Worm (Caenorhabditis elegans) whole organism, late embryonic: ENCODE data around the gene ver-3.

Source experiments
- C08G9.2 ChIP-seq: sonication (generic microtip); optimal IDR thresholded peaks from 2 replicates; lab custom pipeline; 2016; ENCODE audit warnings: mild to moderate bottlenecking, missing genetic modification characterization, moderate library complexity, missing compliant biosample characterization
- C38D4.7 ChIP-seq: fragments of 200-800 bp; sonication (Bioruptor generic); optimal IDR thresholded peaks from 2 replicates; lab custom pipeline; 2018; ENCODE audit warnings: mild to moderate bottlenecking, missing genetic modification characterization, moderate library complexity, missing compliant biosample characterization
- F13H6.1 ChIP-seq: sonication (generic microtip); optimal IDR thresholded peaks from 2 replicates; lab custom pipeline; 2016; ENCODE audit warnings: missing genetic modification characterization, missing compliant biosample characterization
- K02D7.2 ChIP-seq: sonication (generic microtip); optimal IDR thresholded peaks from 2 replicates; lab custom pipeline; 2017; ENCODE audit warnings: mild to moderate bottlenecking, missing genetic modification characterization, missing compliant biosample characterization
- K09A11.1 ChIP-seq: sonication (generic microtip); optimal IDR thresholded peaks from 2 replicates; lab custom pipeline; 2017; ENCODE audit warnings: antibody characterized with exemption, mild to moderate bottlenecking, missing genetic modification characterization, missing compliant biosample characterization; ENCODE audit not compliant: insufficient read depth
- ahr-1 ChIP-seq: sonication (generic microtip); optimal IDR thresholded peaks from 2 replicates; lab custom pipeline; 2016; ENCODE audit warnings: missing genetic modification characterization, missing compliant biosample characterization
- ceh-18 ChIP-seq: sonication (generic microtip); optimal IDR thresholded peaks from 2 replicates; lab custom pipeline; 2016; ENCODE audit warnings: missing genetic modification characterization, missing compliant biosample characterization
- ceh-19 ChIP-seq: fragments of 200-800 bp; sonication (Bioruptor generic); optimal IDR thresholded peaks from 2 replicates; lab custom pipeline; 2018; ENCODE audit warnings: mild to moderate bottlenecking, missing genetic modification characterization, missing compliant biosample characterization
- ceh-24 ChIP-seq: sonication (generic microtip); optimal IDR thresholded peaks from 2 replicates; lab custom pipeline; 2016; ENCODE audit warnings: mild to moderate bottlenecking, missing genetic modification characterization, missing compliant biosample characterization
- ceh-45 ChIP-seq: fragments of 200-800 bp; sonication (Bioruptor generic); IDR thresholded peaks from 2 replicates; pipeline ENCODE4 v1.3.6; 2022; ENCODE audit warnings: missing genetic modification reagents, missing genetic modification characterization, missing compliant biosample characterization
- ceh-6 ChIP-seq: fragments of 200-800 bp; sonication (Bioruptor generic); optimal IDR thresholded peaks from 2 replicates; lab custom pipeline; 2018; ENCODE audit warnings: mild to moderate bottlenecking, missing genetic modification characterization, missing compliant biosample characterization
- ceh-9 ChIP-seq: sonication (generic microtip); optimal IDR thresholded peaks from 2 replicates; lab custom pipeline; 2016; ENCODE audit warnings: mild to moderate bottlenecking, missing genetic modification characterization, inconsistent platforms, missing compliant biosample characterization
- elt-2 ChIP-seq: sonication (generic microtip); optimal IDR thresholded peaks from 2 replicates; lab custom pipeline; 2016; ENCODE audit warnings: missing genetic modification reagents, missing genetic modification characterization, missing compliant biosample characterization
- elt-4 ChIP-seq: sonication (generic microtip); optimal IDR thresholded peaks from 2 replicates; lab custom pipeline; 2016; ENCODE audit warnings: missing genetic modification characterization, missing compliant biosample characterization
- eyg-1 ChIP-seq: sonication (generic microtip); optimal IDR thresholded peaks from 2 replicates; lab custom pipeline; 2016; ENCODE audit warnings: missing genotype, missing genetic modification characterization, missing compliant biosample characterization
- fax-1 ChIP-seq: sonication (generic microtip); optimal IDR thresholded peaks from 2 replicates; lab custom pipeline; 2016; ENCODE audit warnings: missing genotype, missing genetic modification characterization, missing compliant biosample characterization
- fkh-10 ChIP-seq: fragments of 150-350 bp; optimal IDR thresholded peaks from 2 replicates; lab custom pipeline; 2014; ENCODE audit warnings: missing biosample characterization, missing genetic modification reagents, missing genetic modification characterization
- fkh-6 ChIP-seq: sonication (generic microtip); optimal IDR thresholded peaks from 2 replicates; lab custom pipeline; 2016; ENCODE audit warnings: missing genetic modification characterization, missing compliant biosample characterization
- gmeb-2 ChIP-seq: sonication (generic microtip); optimal IDR thresholded peaks from 2 replicates; lab custom pipeline; 2016; ENCODE audit warnings: missing genetic modification characterization, inconsistent platforms, missing compliant biosample characterization
- hlh-13 ChIP-seq: fragments of 200-800 bp; sonication (Bioruptor generic); optimal IDR thresholded peaks from 2 replicates; lab custom pipeline; 2018; ENCODE audit warnings: mild to moderate bottlenecking, missing genetic modification characterization, missing compliant biosample characterization
- hlh-30 ChIP-seq: sonication (generic microtip); optimal IDR thresholded peaks from 2 replicates; lab custom pipeline; 2017; ENCODE audit warnings: antibody characterized with exemption, missing genetic modification characterization, missing compliant biosample characterization; ENCODE audit not compliant: insufficient read depth
- hlh-8 ChIP-seq: sonication (generic microtip); optimal IDR thresholded peaks from 2 replicates; lab custom pipeline; 2016; ENCODE audit warnings: missing genotype, missing genetic modification characterization, missing compliant biosample characterization
- lin-11 ChIP-seq: fragments of 200-800 bp; sonication (Bioruptor generic); optimal IDR thresholded peaks from 2 replicates; lab custom pipeline; 2018; ENCODE audit warnings: mild to moderate bottlenecking, missing genetic modification characterization, missing compliant biosample characterization
- nfya-1 ChIP-seq: sonication (generic microtip); optimal IDR thresholded peaks from 2 replicates; lab custom pipeline; 2017; ENCODE audit warnings: missing genetic modification characterization, mild to moderate bottlenecking, missing compliant biosample characterization, antibody characterized with exemption, moderate library complexity
- odd-2 ChIP-seq: sonication (generic microtip); optimal IDR thresholded peaks from 2 replicates; lab custom pipeline; 2017; ENCODE audit warnings: antibody characterized with exemption, mild to moderate bottlenecking, missing genetic modification characterization, missing compliant biosample characterization
- pag-3 ChIP-seq: sonication (generic microtip); optimal IDR thresholded peaks from 2 replicates; lab custom pipeline; 2016; ENCODE audit warnings: missing compliant biosample characterization, missing genetic modification characterization, borderline replicate concordance
- pat-9 ChIP-seq: fragments of 200-800 bp; sonication (Bioruptor generic); optimal IDR thresholded peaks from 2 replicates; lab custom pipeline; 2018; ENCODE audit warnings: mild to moderate bottlenecking, missing genetic modification characterization, moderate library complexity, missing compliant biosample characterization
- pros-1 ChIP-seq: fragments of 150-350 bp; optimal IDR thresholded peaks from 2 replicates; lab custom pipeline; 2014; ENCODE audit warnings: missing biosample characterization, missing genetic modification reagents, missing genetic modification characterization
- ref-2 ChIP-seq: sonication (generic microtip); optimal IDR thresholded peaks from 2 replicates; lab custom pipeline; 2016; ENCODE audit warnings: missing genetic modification characterization, missing compliant biosample characterization
- sdc-2 ChIP-seq: sonication (generic microtip); optimal IDR thresholded peaks from 2 replicates; lab custom pipeline; 2016; ENCODE audit warnings: missing genotype, missing genetic modification characterization, missing compliant biosample characterization
- sox-2 ChIP-seq: fragments of 200-800 bp; sonication (Bioruptor generic); IDR thresholded peaks from 2 replicates; pipeline ENCODE4 v1.3.6; 2022; ENCODE audit warnings: missing genetic modification reagents, missing genetic modification characterization, missing compliant biosample characterization
- tbx-2 ChIP-seq: sonication (generic microtip); optimal IDR thresholded peaks from 2 replicates; lab custom pipeline; 2016; ENCODE audit warnings: missing genetic modification characterization, missing compliant biosample characterization
- tbx-7 ChIP-seq: sonication (generic microtip); optimal IDR thresholded peaks from 2 replicates; lab custom pipeline; 2016; ENCODE audit warnings: missing genotype, missing genetic modification characterization, missing compliant biosample characterization
- ttx-3 ChIP-seq: sonication (generic microtip); optimal IDR thresholded peaks from 2 replicates; lab custom pipeline; 2016; ENCODE audit warnings: missing genetic modification reagents, missing genetic modification characterization, missing compliant biosample characterization
- unc-3 ChIP-seq, 2 experiments: fragments of 200-800 bp in 1 of 2; sonication (Bioruptor generic) in 1 of 2; sonication (generic microtip) in 1 of 2; conservative IDR thresholded peaks in 1 of 2; optimal IDR thresholded peaks in 1 of 2; 2 replicates each; pipeline versions ENCODE4 v1.3.6 to Lab custom; 2016 to 2022; ENCODE audit warnings: missing compliant biosample characterization in 2 of 2, missing genetic modification characterization in 2 of 2, missing genetic modification reagents in 1 of 2
- unc-42 ChIP-seq: sonication (generic microtip); optimal IDR thresholded peaks from 2 replicates; lab custom pipeline; 2016; ENCODE audit warnings: missing genotype, missing genetic modification characterization, missing compliant biosample characterization
- zip-5 ChIP-seq: sonication (generic microtip); optimal IDR thresholded peaks from 2 replicates; lab custom pipeline; 2016; ENCODE audit warnings: missing genetic modification characterization, missing compliant biosample characterization
- ztf-16 ChIP-seq: sonication (generic microtip); optimal IDR thresholded peaks from 2 replicates; lab custom pipeline; 2017; ENCODE audit warnings: missing genetic modification characterization, missing compliant biosample characterization

The ver-3 gene

ce11 chrX:10953834-10954233 is 38.4 kb upstream of the ver-3 start, which contains the start of gene pbo-4:
pbo-4 (plus strand) TSS chrX:10954134.
- TF ChIP-seq ceh-18 (no peak), ceh-45 (GFP tag; lab: Robert Waterston, UW) (no peak), C08G9.2 (tag; lab: Kevin White, UChicago) (no peak)
- TF ChIP-seq, all 69 proteins: peak for 0

- no peak for TF ChIP-seq fax-1
- peak; percentile 66 for TF ChIP-seq elt-2 (tag; lab: Kevin White, UChicago)
- no peak for TF ChIP-seq eyg-1 (tag; lab: Kevin White, UChicago)
- TF ChIP-seq ceh-19 (GFP tag; lab: Kevin White, UChicago), result no peak
These were observed 35.2 kb upstream of the ver-3 start for ce11 chrX:10956972-10957678.

ce11 chrX:10958427-10958826 is 33.9 kb upstream of the ver-3 start, which contains the start of gene nlp-19:
nlp-19 (plus strand) TSS chrX:10958727.
- TF ChIP-seq odd-2 (tag; lab: Kevin White, UChicago) (no peak), sox-2 (GFP tag; lab: Robert Waterston, UW) (no peak), ceh-19 (GFP tag; lab: Kevin White, UChicago) (no peak)

ce11 chrX:10959136-10959535 is 33.1 kb upstream of the ver-3 start, which contains the start of gene K09C8.2:
K09C8.2 (plus strand) TSS chrX:10959436.
- TF ChIP-seq tbx-2, result no peak
- TF ChIP-seq pat-9, result no peak
- TF ChIP-seq eyg-1 (tag; lab: Kevin White, UChicago), result no peak
- no peak for TF ChIP-seq ceh-19 (GFP tag; lab: Kevin White, UChicago)
- no peak for TF ChIP-seq odd-2 (tag; lab: Kevin White, UChicago)
- no peak for TF ChIP-seq ahr-1 (tag; lab: Kevin White, UChicago)
- TF ChIP-seq ttx-3, result no peak
- no peak for TF ChIP-seq hlh-30
- no peak for TF ChIP-seq zip-5 (tag; lab: Kevin White, UChicago)
- no peak for TF ChIP-seq fax-1
- TF ChIP-seq ceh-24 (tag; lab: Kevin White, UChicago), result no peak
- TF ChIP-seq K09A11.1 (tag; lab: Kevin White, UChicago), result no peak
- TF ChIP-seq pag-3 (tag; lab: Kevin White, UChicago), result no peak
- TF ChIP-seq fkh-6 (tag; lab: Kevin White, UChicago), result no peak
- TF ChIP-seq elt-2 (tag; lab: Kevin White, UChicago), result no peak
- no peak for TF ChIP-seq pros-1 (tag; lab: Kevin White, UChicago)
- no peak for TF ChIP-seq ceh-6 (GFP tag; lab: Kevin White, UChicago)
- no peak for TF ChIP-seq hlh-13 (GFP tag; lab: Kevin White, UChicago)
- TF ChIP-seq lin-11 (tag; lab: Kevin White, UChicago), result no peak

ce11 chrX:10961724-10962123 is 30.6 kb upstream of the ver-3 start:
- TF ChIP-seq eyg-1 (tag; lab: Kevin White, UChicago), result no peak
- TF ChIP-seq unc-42 (tag; lab: Kevin White, UChicago), result no peak
- no peak for TF ChIP-seq fkh-10 (GFP tag; lab: Kevin White, UChicago)
- TF ChIP-seq pat-9, result no peak
- TF ChIP-seq, all 69 proteins: peak for 0

- TF ChIP-seq fkh-10 (GFP tag; lab: Kevin White, UChicago) (no peak), tbx-7 (tag; lab: Kevin White, UChicago) (peak; percentile 21), odd-2 (tag; lab: Kevin White, UChicago) (peak; percentile 38), C38D4.7 (peak; percentile 73), ceh-18 (peak; percentile 47), gmeb-2 (peak; percentile 83), elt-4 (no peak), sdc-2 (tag; lab: Kevin White, UChicago) (peak; percentile 84), F13H6.1 (peak; percentile 55), K02D7.2 (peak; percentile 81), pag-3 (tag; lab: Kevin White, UChicago) (peak; percentile 14), hlh-8 (peak; percentile 82), ref-2 (peak; percentile 58), unc-3 (GFP tag; conservative IDR thresholded peaks at IDR 0.05; lab: Robert Waterston, UW) (peak; percentile 78), unc-3 (tag; optimal IDR thresholded peaks at IDR 0.05; lab: Kevin White, UChicago) (peak; percentile 84), nfya-1 (tag; lab: Kevin White, UChicago) (peak; percentile 56), ztf-16 (peak; percentile 85), C08G9.2 (tag; lab: Kevin White, UChicago) (peak; percentile 57), ceh-9 (tag; lab: Kevin White, UChicago) (peak; percentile 75)
These were observed 28.7 kb upstream of the ver-3 start, which contains the start of gene nas-10 for ce11 chrX:10963453-10964046. nas-10 (minus strand) TSS chrX:10963503.
